Worm (Caenorhabditis elegans): ENCODE data around the gene lron-7.

DNA sequence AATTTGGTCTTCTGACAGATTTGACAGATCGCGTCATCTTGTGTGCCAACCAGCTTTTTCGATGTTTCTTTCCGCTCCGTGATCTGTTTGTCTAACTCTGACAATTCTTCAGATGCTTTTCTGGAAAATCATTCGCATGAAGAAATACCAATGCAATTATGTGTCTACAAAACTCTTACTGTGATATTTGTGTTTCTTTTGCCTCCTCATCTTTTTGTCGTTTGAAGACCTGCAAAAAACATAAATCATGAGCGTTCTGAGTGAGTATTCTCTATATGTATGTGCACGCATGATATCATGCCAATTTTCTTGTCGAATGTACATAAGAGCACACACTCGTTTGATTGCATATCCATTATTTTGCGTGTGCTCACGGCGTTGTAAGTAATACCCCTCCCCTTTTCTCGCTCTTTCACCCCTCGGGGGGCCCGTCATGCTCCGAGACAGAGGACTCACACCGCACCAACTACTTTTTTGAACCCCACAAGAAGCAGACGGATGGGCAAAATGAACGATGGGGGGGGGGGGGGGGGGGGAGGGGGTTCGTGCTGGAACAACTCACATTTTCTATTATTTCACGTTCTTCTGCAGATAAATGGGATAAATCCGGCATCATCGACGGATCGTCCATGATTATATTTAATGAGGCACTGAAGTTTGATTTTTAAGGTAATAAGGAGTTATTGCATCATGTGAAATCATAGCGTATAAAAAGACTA, 12.1 kb upstream of the lron-7 start, which contains the start of gene unc-10:
- no peak for TF ChIP-seq pes-1 (GFP tag; IDR thresholded peaks at IDR 0.05)
- no peak for TF ChIP-seq ama-1 (optimal IDR thresholded peaks at IDR 0.05)

Measured in whole organism, early embryonic.